Worm (Caenorhabditis elegans): Measurements from ENCODE around the gene K09A9.6.
A peak's percentile ranks its signal among the peaks of the same experiment; 100 is the strongest.

K09A9.6 gene

DNA sequence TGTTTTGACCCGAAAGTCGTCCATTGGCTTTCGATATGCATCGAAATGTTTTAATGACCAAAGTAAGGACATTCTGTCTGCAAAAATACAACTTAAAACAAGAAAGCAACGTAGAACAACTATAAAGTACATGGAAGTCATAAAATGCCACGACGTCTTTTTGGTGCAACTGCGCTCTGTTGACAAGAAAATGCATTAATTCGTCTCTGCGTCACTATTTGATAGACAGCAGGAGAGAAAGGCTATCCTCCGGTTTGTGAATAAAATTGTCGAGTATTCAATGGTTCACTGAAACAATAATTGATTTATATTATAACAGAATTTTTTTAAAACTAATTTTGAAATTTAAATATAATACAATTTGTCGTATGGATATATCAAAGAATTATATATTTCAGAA is 39.4 kb downstream of the K09A9.6 start, which contains the start of gene ergi-3 (continued):
- TF ChIP-seq ama-1 (optimal IDR thresholded peaks at IDR 0.05), result no peak
- no peak for TF ChIP-seq ztf-11 (tag; optimal IDR thresholded peaks at IDR 0.05)
- no peak for TF ChIP-seq fos-1 (tag; optimal IDR thresholded peaks at IDR 0.05)
- TF ChIP-seq skn-1 (tag; optimal IDR thresholded peaks at IDR 0.05), result no peak
- TF ChIP-seq eor-1 (tag; optimal IDR thresholded peaks at IDR 0.05), result no peak
- TF ChIP-seq lin-39 (tag; optimal IDR thresholded peaks at IDR 0.05), result peak; percentile 88
- no peak for TF ChIP-seq hmg-11 (tag; optimal IDR thresholded peaks at IDR 0.05)
- no peak for TF ChIP-seq ceh-9 (tag; optimal IDR thresholded peaks at IDR 0.05)
- no peak for TF ChIP-seq fkh-2 (tag; optimal IDR thresholded peaks at IDR 0.05)

DNA sequence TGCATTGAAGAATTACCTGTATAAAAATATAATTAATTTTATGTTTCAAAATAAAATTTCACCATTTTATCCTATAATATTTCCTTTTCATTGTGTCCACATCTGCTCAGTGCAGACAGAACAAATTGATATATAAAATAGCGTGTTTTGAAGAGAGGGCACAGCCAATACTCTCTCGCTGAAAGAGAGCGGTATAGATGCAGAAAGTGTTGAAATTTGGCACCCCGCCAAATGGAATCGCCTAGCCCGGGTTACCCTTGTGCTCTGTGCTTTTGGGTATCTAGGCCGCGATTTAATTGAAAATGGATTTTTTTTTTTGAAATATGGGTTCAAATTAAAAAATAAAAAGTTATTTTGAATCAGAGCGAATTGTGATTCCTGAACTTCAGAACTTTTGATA is 40.1 kb downstream of the K09A9.6 start:
- TF ChIP-seq unc-62 (GFP tag; optimal IDR thresholded peaks at IDR 0.05) (no peak), pha-4 (tag; optimal IDR thresholded peaks at IDR 0.05) (peak; percentile 54), ama-1 (optimal IDR thresholded peaks at IDR 0.05) (no peak), R02D3.7 (tag; optimal IDR thresholded peaks at IDR 0.05) (no peak), elt-2 (tag; optimal IDR thresholded peaks at IDR 0.05) (peak; percentile 9), lin-39 (tag; optimal IDR thresholded peaks at IDR 0.05) (peak; percentile 58), ztf-4 (tag; optimal IDR thresholded peaks at IDR 0.05) (no peak), mml-1 (tag; optimal IDR thresholded peaks at IDR 0.05) (no peak), eor-1 (tag; optimal IDR thresholded peaks at IDR 0.05) (no peak), ztf-11 (tag; optimal IDR thresholded peaks at IDR 0.05) (no peak), egl-27 (tag; optimal IDR thresholded peaks at IDR 0.05) (no peak), nhr-67 (tag; optimal IDR thresholded peaks at IDR 0.05) (no peak), nhr-237 (tag; optimal IDR thresholded peaks at IDR 0.05) (no peak), nhr-25 (tag; optimal IDR thresholded peaks at IDR 0.05) (no peak), nhr-77 (tag; optimal IDR thresholded peaks at IDR 0.05) (no peak), nfya-1 (tag; optimal IDR thresholded peaks at IDR 0.05; ENCODE audit: insufficient read depth) (peak; percentile 38)

DNA sequence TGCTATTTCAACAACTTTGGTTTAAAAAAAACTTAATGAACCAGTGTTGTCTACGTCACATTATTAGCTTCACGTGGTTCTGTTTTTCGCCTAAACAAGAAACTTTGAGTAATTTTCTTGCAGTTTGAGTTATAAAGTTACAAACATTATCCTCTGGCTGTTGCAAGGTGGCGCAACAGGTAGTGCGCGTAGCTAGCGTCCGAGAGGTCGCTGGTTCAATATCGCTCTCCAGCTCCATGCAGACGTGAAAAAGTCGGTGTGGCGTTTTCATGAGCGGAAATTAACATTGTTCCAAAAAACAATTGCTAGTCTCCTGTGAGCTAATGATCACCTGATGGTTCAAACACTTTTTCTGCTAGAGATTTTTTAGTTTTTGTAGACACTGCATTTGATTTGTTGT is 42.2 kb downstream of the K09A9.6 start:
- TF ChIP-seq tbx-2 (tag; optimal IDR thresholded peaks at IDR 0.05) (no peak), unc-39 (tag; optimal IDR thresholded peaks at IDR 0.05) (no peak), pqm-1 (tag; optimal IDR thresholded peaks at IDR 0.05) (no peak), hmg-11 (tag; optimal IDR thresholded peaks at IDR 0.05) (no peak), snpc-4 (tag; optimal IDR thresholded peaks at IDR 0.05) (no peak), nhr-12 (tag; optimal IDR thresholded peaks at IDR 0.05) (no peak), nhr-23 (tag; optimal IDR thresholded peaks at IDR 0.05) (no peak), ceh-16 (tag; optimal IDR thresholded peaks at IDR 0.05) (no peak), nfya-1 (tag; optimal IDR thresholded peaks at IDR 0.05; ENCODE audit: insufficient read depth) (peak; percentile 2), elt-3 (tag; optimal IDR thresholded peaks at IDR 0.05) (no peak), elt-1 (tag; optimal IDR thresholded peaks at IDR 0.05) (no peak), lsy-12 (tag; optimal IDR thresholded peaks at IDR 0.05) (peak; percentile 16), nhr-43 (tag; optimal IDR thresholded peaks at IDR 0.05; ENCODE audit: poor library complexity, severe bottlenecking) (peak; percentile 19), sea-2 (GFP tag; optimal IDR thresholded peaks at IDR 0.05) (no peak), nhr-25 (tag; optimal IDR thresholded peaks at IDR 0.05) (no peak), ztf-11 (tag; optimal IDR thresholded peaks at IDR 0.05) (no peak), ceh-82 (tag; optimal IDR thresholded peaks at IDR 0.05) (no peak), ZK546.5 (tag; optimal IDR thresholded peaks at IDR 0.05) (no peak), pha-4 (tag; optimal IDR thresholded peaks at IDR 0.05) (no peak), ceh-9 (tag; optimal IDR thresholded peaks at IDR 0.05) (no peak), skn-1 (tag; optimal IDR thresholded peaks at IDR 0.05) (no peak), fkh-2 (tag; optimal IDR thresholded peaks at IDR 0.05) (no peak), eor-1 (tag; optimal IDR thresholded peaks at IDR 0.05) (no peak), nhr-67 (tag; optimal IDR thresholded peaks at IDR 0.05) (no peak), elt-2 (tag; optimal IDR thresholded peaks at IDR 0.05) (peak; percentile 26), nhr-237 (tag; optimal IDR thresholded peaks at IDR 0.05) (no peak), nhr-77 (tag; optimal IDR thresholded peaks at IDR 0.05) (no peak), mdl-1 (tag; optimal IDR thresholded peaks at IDR 0.05) (no peak), nhr-76 (tag; optimal IDR thresholded peaks at IDR 0.05) (no peak), unc-62 (GFP tag; optimal IDR thresholded peaks at IDR 0.05) (no peak)

DNA sequence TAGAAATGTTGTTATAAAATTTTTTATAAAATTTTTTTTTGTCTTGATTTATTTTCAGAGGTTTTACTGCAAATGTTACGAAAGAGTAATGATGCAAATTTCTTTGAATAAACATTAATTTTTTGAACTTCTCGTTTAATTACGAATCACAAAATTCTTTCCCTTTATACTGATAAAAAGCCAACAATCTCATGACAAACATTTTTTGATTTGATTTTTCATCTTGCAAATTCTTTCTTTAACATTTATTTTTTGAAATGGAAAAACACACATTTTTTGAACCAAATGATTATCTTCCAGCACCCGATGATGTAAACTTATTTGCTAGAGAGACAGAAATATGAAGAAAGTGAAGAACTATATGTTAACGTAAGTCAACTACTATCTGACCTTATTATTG is 43.2 kb downstream of the K09A9.6 start, which contains the start of gene K09E9.1:
K09E9.1 (plus strand) TSS at position 301 of the 400 bp plus-strand sequence.
- TF ChIP-seq fkh-10 (GFP tag; optimal IDR thresholded peaks at IDR 0.05) (no peak), elt-2 (tag; optimal IDR thresholded peaks at IDR 0.05) (peak; percentile 18), R02D3.7 (tag; optimal IDR thresholded peaks at IDR 0.05) (no peak)

All from whole organism, L3 larva.